Fruit fly (Drosophila melanogaster) S2 (cell line): ENCODE measurements around the gene Lcch3.

ENCODE experiments used
- CG8478 ChIP-seq: fragments of >200 bp; optimal IDR thresholded peaks from 2 replicates; lab custom pipeline; 2018
- CTCF ChIP-seq, 2 experiments: fragments of >200 bp; optimal IDR thresholded peaks; 2 replicates each; lab custom pipeline; 2018

The Lcch3 gene

DNA sequence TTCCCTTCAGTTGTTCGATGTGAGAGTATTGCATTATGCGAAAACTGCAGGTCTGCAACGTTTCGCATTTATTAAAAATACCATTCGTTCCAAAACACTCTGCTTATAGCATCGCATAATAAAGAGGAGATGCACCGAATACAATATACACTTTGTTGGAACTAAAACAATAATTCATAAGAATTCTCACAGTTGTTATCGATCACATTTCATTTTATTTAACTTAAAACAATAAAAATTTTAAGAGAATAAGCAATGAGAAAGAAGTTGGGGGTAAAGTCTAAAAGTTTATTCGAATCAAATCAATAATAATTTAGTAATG is 9.3 kb downstream of the Lcch3 start:
- no peak for TF ChIP-seq CG8478 (lab: Kevin White, UChicago)
- TF ChIP-seq CTCF (optimal IDR thresholded peaks at IDR 0.05; lab: Kevin White, UChicago), result no peak

DNA sequence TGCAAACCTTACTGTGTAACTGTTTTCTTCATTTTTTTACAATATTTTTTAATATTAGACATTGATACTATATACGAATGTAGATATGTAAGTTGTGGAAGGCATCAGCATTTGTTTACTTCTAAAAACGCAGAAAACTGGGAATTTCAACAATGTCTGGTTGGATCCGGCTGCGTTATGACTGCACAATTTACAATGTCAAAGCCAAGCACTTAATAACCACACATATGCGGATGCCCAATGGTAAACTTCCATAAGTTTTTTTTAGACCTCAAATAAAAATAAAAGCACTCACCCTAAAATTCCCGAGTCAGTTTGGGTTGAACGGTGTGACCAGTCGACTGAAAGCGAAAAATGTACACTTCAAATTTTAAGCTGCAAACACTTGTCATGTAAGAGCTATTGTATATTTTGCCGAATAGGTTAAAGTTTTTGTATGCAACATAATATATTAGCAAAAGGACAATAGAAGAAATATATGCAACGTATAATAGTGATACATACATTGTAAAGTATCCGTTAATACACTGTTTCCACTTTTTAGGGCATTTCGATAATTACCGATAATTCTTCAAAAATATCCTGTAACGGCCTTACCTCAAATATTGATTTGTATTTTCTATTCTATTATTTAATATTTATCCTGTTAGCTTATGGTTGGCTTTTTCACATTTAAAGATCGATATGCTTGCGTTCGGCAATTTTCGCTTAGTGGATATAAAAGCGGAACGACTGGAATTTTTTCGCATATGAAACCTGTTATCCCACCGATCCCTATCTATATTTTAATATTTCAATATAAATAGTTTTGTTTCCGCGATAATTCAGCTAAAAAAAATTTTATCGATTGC is 15.4 kb downstream of the Lcch3 start, which contains the start of gene Stim:
Stim (minus strand) TSS at position 347 of the 851 bp plus-strand sequence.
- TF ChIP-seq CG8478 (lab: Kevin White, UChicago) (no peak), CTCF (optimal IDR thresholded peaks at IDR 0.05; lab: Kevin White, UChicago) (no peak)

DNA sequence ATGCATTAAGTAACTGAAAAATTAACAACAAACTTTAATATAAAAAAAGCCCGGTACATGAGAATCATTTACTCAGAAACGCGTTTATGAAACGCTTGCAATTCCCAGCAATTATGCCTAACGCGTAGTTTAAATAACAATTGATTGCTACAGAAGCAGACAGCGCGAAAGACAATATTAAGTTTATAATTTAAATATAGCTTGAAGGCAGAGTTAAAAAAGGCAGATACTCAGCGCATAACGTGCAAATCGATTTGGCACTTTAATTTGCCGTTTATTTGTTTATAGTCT is 16.0 kb downstream of the Lcch3 start, which contains the start of gene CG8924:
CG8924 (plus strand) TSS at position 122 of the 291 bp plus-strand sequence.
- no peak for TF ChIP-seq CTCF (optimal IDR thresholded peaks at IDR 0.05; lab: Kevin White, UChicago)
- TF ChIP-seq CG8478 (lab: Kevin White, UChicago), result no peak

DNA sequence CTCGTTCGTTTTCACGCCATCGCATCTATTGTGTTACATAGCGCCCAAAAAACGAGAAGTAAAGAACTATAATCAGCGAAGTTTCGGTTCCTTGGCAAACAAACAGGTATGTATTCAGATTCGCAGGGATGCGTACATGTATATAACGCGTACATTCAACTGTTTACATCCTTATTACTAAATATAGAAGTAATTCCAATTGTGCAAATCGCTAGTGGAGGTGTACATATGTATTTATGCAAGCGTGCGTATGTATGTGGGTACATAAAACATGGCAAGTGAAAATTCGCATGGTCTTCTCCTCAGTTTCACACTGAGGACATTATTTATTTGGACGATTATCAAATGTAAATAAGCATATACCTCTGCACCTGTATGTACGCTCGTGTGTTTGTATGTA is 16.6 kb downstream of the Lcch3 start:
- TF ChIP-seq CTCF (optimal IDR thresholded peaks at IDR 0.05; lab: Kevin White, UChicago) (no peak), CG8478 (lab: Kevin White, UChicago) (no peak)

DNA sequence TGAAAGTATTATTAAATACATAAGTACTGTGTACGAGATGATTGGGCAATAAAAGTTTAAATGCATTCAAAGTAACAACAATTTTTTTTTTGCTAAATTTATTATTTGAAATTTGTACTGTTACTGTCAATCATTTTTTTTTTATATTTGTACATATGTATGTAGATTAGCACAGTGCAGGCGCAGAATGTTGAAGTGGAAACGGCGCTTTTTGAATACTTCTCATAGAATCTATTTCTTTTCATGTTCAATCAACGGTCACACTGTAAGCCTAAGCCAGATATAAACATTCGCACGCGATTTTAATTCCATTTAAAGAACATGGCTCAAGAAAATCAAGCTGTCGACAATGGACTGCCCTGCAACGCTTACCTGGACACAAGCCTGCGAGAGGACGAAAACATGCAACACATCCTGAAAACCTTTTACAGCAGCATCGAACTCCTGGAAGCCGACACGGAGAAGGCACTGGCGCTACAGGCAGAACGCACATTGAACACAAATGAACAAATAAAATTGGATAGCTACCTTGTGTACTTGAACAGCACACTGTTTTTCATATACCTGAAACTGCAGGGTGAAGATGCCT is 19.9 kb downstream of the Lcch3 start, which contains the start of gene Rrp47:
Rrp47 (plus strand) TSS at position 163 of the 589 bp plus-strand sequence.
- no peak for TF ChIP-seq CTCF (optimal IDR thresholded peaks at IDR 0.05; lab: Kevin White, UChicago)
- no peak for TF ChIP-seq CG8478 (lab: Kevin White, UChicago)

DNA sequence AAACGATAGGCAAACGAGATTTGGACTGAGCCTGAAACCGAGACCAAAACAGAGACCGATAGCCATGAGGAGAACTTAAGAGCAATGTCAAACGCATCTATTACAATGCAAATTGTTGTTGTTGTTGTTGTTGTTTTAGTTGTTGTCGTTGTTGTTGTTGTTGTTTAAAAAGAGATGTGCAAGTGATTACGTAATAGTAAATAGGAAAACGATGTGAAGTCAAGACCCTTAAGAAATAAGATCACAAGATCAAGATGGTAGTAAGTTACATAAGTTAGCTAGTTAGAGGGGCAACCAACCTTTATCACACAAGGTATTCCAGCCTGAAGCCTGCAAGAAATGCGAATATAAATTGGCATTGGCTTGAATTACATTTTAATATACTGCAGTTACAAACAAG is 25.2 kb downstream of the Lcch3 start:
- TF ChIP-seq CG8478 (lab: Kevin White, UChicago), result no peak
- no peak for TF ChIP-seq CTCF (optimal IDR thresholded peaks at IDR 0.05; lab: Kevin White, UChicago)

DNA sequence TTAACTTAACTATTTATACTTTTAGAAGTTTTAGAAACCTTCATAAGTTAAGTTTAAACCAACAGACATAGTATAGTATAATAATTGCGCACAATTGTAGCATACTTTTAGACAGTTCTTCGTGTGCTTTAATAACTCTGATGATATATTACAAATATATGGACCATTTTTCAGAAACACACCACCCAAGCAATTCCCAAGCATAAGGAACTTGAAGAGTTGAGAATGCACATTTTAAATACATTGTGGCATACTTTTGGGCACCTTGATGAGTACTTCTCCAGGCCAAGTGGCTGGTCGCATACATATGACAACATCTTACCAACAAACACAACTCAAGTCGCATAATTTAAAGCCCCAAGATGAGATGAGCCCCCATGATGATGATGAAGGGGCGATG is 44.7 kb downstream of the Lcch3 start:
- TF ChIP-seq CTCF (optimal IDR thresholded peaks at IDR 0.05; lab: Kevin White, UChicago) (no peak), CG8478 (lab: Kevin White, UChicago) (no peak)

DNA sequence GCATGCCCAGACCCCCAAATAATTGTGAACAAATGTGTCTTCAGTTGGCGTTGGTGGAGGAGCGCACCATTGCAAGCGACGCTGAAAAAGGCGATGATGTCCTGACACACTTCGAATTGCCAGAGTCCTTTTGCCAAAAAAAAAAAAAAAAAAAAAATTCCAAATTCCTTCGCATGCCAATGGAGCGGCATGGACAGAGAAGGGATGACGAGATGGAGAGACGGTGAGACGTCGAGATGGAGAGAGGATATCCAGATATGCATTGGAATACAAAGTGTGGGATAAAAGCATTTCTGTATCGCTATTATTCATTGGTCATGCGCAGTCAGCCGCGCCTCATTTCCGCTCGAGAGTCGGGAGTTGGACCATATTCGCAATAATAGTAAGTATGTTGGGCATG is 46.7 kb downstream of the Lcch3 start:
- TF ChIP-seq CG8478 (lab: Kevin White, UChicago) (no peak), CTCF (optimal IDR thresholded peaks at IDR 0.05; lab: Kevin White, UChicago) (no peak)

DNA sequence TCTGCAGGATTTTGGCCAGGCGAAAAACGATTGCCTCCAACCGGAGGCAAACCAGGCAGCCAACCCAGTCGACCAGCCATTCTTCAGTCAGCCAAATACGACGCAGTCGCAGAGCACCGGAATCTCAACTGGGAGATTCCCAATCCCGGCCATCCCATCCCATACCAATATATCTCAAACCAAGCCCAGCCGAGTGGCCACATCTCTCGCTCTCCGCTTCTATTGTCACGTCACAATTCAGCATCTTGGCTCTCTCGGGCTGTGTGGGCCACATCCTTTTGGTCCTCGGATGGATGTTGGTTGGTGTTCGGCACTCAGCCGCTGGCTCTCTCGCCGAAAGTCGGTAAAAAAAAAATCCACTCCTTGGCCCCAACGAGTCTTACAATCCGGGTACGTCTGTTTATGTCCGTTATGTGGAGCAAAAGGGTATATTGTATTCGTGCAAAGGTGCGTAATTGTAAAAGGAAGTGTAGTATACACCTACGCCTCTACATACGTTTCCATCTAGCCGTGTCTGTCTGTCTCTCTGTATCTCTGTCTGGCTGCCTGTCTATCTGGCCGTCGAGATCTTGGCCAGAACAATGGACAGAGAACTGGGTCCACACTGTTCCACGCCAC is 48.4 kb downstream of the Lcch3 start, which contains the start of gene mmd:
mmd (minus strand) TSS at position 3 of the 618 bp plus-strand sequence.
- TF ChIP-seq CTCF (optimal IDR thresholded peaks at IDR 0.05; lab: Kevin White, UChicago) (no peak), CG8478 (lab: Kevin White, UChicago) (no peak)

DNA sequence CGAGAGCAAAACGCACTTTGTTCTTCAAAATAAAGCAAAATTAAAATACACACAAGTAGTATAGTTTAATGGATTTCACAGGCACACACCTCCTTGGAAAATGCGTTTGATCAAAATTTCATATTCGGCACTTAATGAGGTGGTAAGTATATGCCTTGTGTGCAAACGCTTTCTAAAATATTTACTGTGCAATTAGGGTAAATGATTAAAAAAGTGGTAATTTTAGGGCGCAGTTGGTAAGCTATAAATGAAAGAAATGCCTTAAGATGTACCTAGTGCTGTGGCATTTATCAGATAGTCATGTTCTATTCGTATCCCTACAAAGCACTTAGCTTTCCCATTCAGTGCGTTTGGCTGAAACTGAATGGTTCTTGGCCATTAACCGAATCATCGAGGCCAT is 49.2 kb downstream of the Lcch3 start, which contains the start of gene Or13a:
Or13a (plus strand) TSS at position 301 of the 400 bp plus-strand sequence.
- TF ChIP-seq CG8478 (lab: Kevin White, UChicago) (no peak), CTCF (optimal IDR thresholded peaks at IDR 0.05; lab: Kevin White, UChicago) (no peak)

DNA sequence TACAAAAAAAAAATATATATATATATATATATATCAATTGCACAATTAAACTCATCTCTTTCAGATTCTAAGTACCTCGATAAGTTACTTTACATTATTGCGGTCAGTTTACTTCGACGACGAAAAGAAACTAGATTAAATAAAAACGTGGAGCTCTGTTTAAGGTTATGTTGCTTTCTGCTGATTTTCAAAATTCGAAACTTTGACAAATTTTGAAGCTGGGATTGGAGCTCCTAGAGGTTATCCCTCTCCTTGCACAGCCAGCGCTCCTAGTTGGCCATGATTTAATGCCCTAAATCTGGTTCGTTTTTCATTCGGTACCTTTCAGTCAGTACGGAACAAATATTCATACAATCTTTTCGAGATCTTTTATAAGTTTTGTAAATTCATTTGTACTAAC is 51.7 kb downstream of the Lcch3 start, which contains the start of gene CG42766:
CG42766 (plus strand) TSS at position 301 of the 400 bp plus-strand sequence.
- TF ChIP-seq CG8478 (lab: Kevin White, UChicago) (no peak), CTCF (optimal IDR thresholded peaks at IDR 0.05; lab: Kevin White, UChicago) (no peak)
